Fruit fly (Drosophila melanogaster): ENCODE results near the gene CG31279.

CG31279 gene

DNA sequence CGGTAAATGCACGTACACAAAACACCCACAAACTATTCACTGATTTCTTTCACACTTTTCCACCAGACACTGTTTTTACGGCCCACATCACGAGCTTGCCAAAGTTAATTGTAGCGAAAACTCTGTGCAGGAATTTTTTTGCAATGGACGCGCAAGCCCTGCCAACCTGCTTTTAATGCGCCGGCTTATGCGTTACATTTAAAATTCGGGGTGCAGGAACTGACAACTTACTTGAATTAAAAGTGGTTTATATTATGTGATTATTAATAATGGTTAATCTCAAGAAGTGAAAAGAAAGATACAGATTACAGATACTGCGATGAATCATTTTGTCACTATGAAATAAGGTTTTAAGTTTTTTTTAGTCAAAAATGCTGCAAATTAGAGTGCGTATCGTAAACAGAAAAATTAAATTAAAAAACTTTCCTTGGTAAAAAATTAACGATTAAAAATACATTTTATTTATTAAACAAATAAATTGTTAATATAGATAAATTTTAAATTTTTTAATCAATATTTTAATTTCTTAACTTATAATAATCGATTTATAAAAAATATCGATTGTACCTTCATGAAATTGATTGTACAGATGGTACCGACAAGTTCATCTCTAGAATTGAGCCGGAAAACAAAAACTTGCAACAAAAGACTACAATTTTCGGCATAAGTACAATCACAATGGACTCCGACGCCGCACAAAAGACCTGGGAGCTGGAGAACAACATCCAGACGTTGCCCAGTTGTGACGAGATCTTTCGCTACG, 39.2 kb downstream of the CG31279 start, which contains the start of the genes CG42232 and CSN5 (continued):
- TF ChIP-seq CG5953 (GFP tag; IDR thresholded peaks at IDR 0.05) = 0 out of 2 replicates have a peak, but pooled peaks have one; percentile 16
- TF ChIP-seq CG7357 (GFP tag; IDR thresholded peaks at IDR 0.05) = no peak; the same call in 2 of the 3 replicates
- TF ChIP-seq CG18599 (GFP tag; optimal IDR thresholded peaks at IDR 0.05) = peak; percentile 64
- no peak for TF ChIP-seq CG6683 (GFP tag; optimal IDR thresholded peaks at IDR 0.05)
- TF ChIP-seq BEAF-32 (GFP tag; optimal IDR thresholded peaks at IDR 0.05) = peak; percentile 57
- no peak for TF ChIP-seq Hand (GFP tag; optimal IDR thresholded peaks at IDR 0.05)
- no peak; the same call in 2 of the 3 replicates for TF ChIP-seq CG17361 (GFP tag; IDR thresholded peaks at IDR 0.05)
- TF ChIP-seq jing (GFP tag; optimal IDR thresholded peaks at IDR 0.05) = no peak
- TF ChIP-seq Myb (GFP tag; optimal IDR thresholded peaks at IDR 0.05) = peak; percentile 96
- TF ChIP-seq lbe (GFP tag; optimal IDR thresholded peaks at IDR 0.05) = no peak
- peak; percentile 21; the same call in 1 of the 2 replicates for TF ChIP-seq E2f1 (GFP tag; IDR thresholded peaks at IDR 0.05)
- no peak for TF ChIP-seq eyg (GFP tag; optimal IDR thresholded peaks at IDR 0.05)
- peak; percentile 47 for TF ChIP-seq Fer2 (tag; optimal IDR thresholded peaks at IDR 0.05)
- TF ChIP-seq NC2β (GFP tag; optimal IDR thresholded peaks at IDR 0.05) = peak; percentile 40
- no peak for TF ChIP-seq ken (GFP tag; IDR thresholded peaks at IDR 0.05)
- no peak for TF ChIP-seq ATbp (GFP tag; optimal IDR thresholded peaks at IDR 0.05)
- no peak for TF ChIP-seq ash1 (GFP tag; optimal IDR thresholded peaks at IDR 0.05)
- peak; percentile 49 for TF ChIP-seq CG17385 (GFP tag; optimal IDR thresholded peaks at IDR 0.05)
- peak; percentile 18 for TF ChIP-seq Sin3A (optimal IDR thresholded peaks at IDR 0.05)
- no peak for TF ChIP-seq HLH3B (GFP tag; IDR thresholded peaks at IDR 0.05)
- peak; percentile 6 for TF ChIP-seq tx (GFP tag; optimal IDR thresholded peaks at IDR 0.05)
- no peak; the same call in 3 of the 4 replicates for TF ChIP-seq Gug (GFP tag; IDR thresholded peaks at IDR 0.05)
- no peak for TF ChIP-seq CG3065 (GFP tag; optimal IDR thresholded peaks at IDR 0.05)
- TF ChIP-seq tup (GFP tag; optimal IDR thresholded peaks at IDR 0.05) = peak; percentile 9
- no peak for TF ChIP-seq CG12769 (tag; optimal IDR thresholded peaks at IDR 0.05)
- TF ChIP-seq da (GFP tag; optimal IDR thresholded peaks at IDR 0.05) = no peak
- TF ChIP-seq Ada2b (GFP tag; IDR thresholded peaks at IDR 0.05) = peak; percentile 43; the same call in 1 of the 2 replicates
- peak; percentile 28 for TF ChIP-seq Dek (tag; optimal IDR thresholded peaks at IDR 0.05)
- no peak for TF ChIP-seq Bteb2 (GFP tag; optimal IDR thresholded peaks at IDR 0.05)
- peak; percentile 71 for TF ChIP-seq vvl (GFP tag; IDR thresholded peaks at IDR 0.05)
- TF ChIP-seq pb (GFP tag; optimal IDR thresholded peaks at IDR 0.05) = no peak
- TF ChIP-seq pros (GFP tag; optimal IDR thresholded peaks at IDR 0.05) = no peak
- no peak for TF ChIP-seq Awh (GFP tag; IDR thresholded peaks at IDR 0.05)
- TF ChIP-seq sqz (GFP tag; optimal IDR thresholded peaks at IDR 0.05) = no peak
- no peak for TF ChIP-seq CG10959 (GFP tag; IDR thresholded peaks at IDR 0.05)
- TF ChIP-seq CG13287 (GFP tag; IDR thresholded peaks at IDR 0.05; ENCODE audit: partially characterized antibody) = peak; percentile 61
- TF ChIP-seq CG13296 (GFP tag; optimal IDR thresholded peaks at IDR 0.05) = no peak
- no peak for TF ChIP-seq CG15601 (tag; optimal IDR thresholded peaks at IDR 0.05)
- TF ChIP-seq CG7928 (GFP tag; optimal IDR thresholded peaks at IDR 0.05) = no peak
- TF ChIP-seq ase (GFP tag; IDR thresholded peaks at IDR 0.05) = no peak
- TF ChIP-seq CG8089 (GFP tag; optimal IDR thresholded peaks at IDR 0.05) = no peak
- TF ChIP-seq Dad (GFP tag; optimal IDR thresholded peaks at IDR 0.05) = peak; percentile 1
- TF ChIP-seq Dref (GFP tag; IDR thresholded peaks at IDR 0.05) = peak; percentile 60
- TF ChIP-seq tll (GFP tag; optimal IDR thresholded peaks at IDR 0.05) = peak in 1 of 2 experiments; percentile 28
- no peak for TF ChIP-seq CG11695 (GFP tag; IDR thresholded peaks at IDR 0.05)
- no peak for TF ChIP-seq cad (GFP tag; optimal IDR thresholded peaks at IDR 0.05)
- TF ChIP-seq otp (GFP tag; IDR thresholded peaks at IDR 0.05) = no peak
- TF ChIP-seq Sry-β (GFP tag; optimal IDR thresholded peaks at IDR 0.05) = no peak
- TF ChIP-seq CG17568 (GFP tag; optimal IDR thresholded peaks at IDR 0.05) = no peak

Data from whole organism, embryonic.